Worm (Caenorhabditis elegans) whole organism, L4 larva: Measurements from ENCODE around the gene F35D11.1.

ENCODE experiments used
- daf-12 ChIP-seq: fragments of 150-350 bp; optimal IDR thresholded peaks from 2 replicates; lab custom pipeline; 2014; ENCODE audit warnings: missing biosample characterization, missing genetic modification reagents, missing genetic modification characterization
- fos-1 ChIP-seq: fragments of 150-350 bp; optimal IDR thresholded peaks from 2 replicates; lab custom pipeline; 2014; ENCODE audit warnings: missing biosample characterization, missing genetic modification characterization
- jun-1 ChIP-seq: fragments of 150-350 bp; optimal IDR thresholded peaks from 2 replicates; lab custom pipeline; 2014; ENCODE audit warnings: missing biosample characterization, missing genetic modification reagents, missing genetic modification characterization
- mdl-1 ChIP-seq, 2 experiments: fragments of 150-350 bp in 1 of 2; sonication (generic microtip) in 1 of 2; optimal IDR thresholded peaks; 2 replicates each; lab custom pipeline; 2014 to 2017; ENCODE audit warnings: missing biosample characterization in 2 of 2, missing genetic modification characterization in 2 of 2
- nhr-42 ChIP-seq: fragments of 200-800 bp; sonication (Bioruptor generic); IDR thresholded peaks from 2 replicates; pipeline ENCODE4 v1.3.6; 2022; ENCODE audit warnings: missing genetic modification characterization, missing compliant biosample characterization
- nhr-76 ChIP-seq: fragments of 150-350 bp; optimal IDR thresholded peaks from 2 replicates; lab custom pipeline; 2014; ENCODE audit warnings: missing biosample characterization, missing genetic modification characterization
- nhr-77 ChIP-seq: fragments of 150-350 bp; optimal IDR thresholded peaks from 2 replicates; lab custom pipeline; 2014; ENCODE audit warnings: missing biosample characterization, missing genetic modification characterization
- php-3 ChIP-seq: fragments of 200-800 bp; sonication (Bioruptor generic); IDR thresholded peaks from 2 replicates; pipeline ENCODE4 v1.3.6; 2022; ENCODE audit warnings: missing genetic modification reagents, missing genetic modification characterization, missing compliant biosample characterization

- TF ChIP-seq nhr-76 (tag; lab: Kevin White, UChicago) (no peak), mdl-1 (tag; optimal IDR thresholded peaks at IDR 0.05; lab: Kevin White, UChicago) (no peak), php-3 (no peak), daf-12 (tag; lab: Kevin White, UChicago) (no peak), jun-1 (tag; lab: Kevin White, UChicago) (no peak), nhr-42 (GFP tag; lab: Robert Waterston, UW) (no peak), fos-1 (no peak), nhr-77 (tag; lab: Kevin White, UChicago) (no peak)
Observed at ce11 chrII:4584313-4584712, 42.4 kb upstream of the F35D11.1 start.
